Worm (Caenorhabditis elegans) whole organism, young adult: ENCODE measurements around the gene clec-175.

Experiments
- F10E7.11 ChIP-seq: sonication (generic microtip); optimal IDR thresholded peaks from 2 replicates; lab custom pipeline; 2017; ENCODE audit warnings: mild to moderate bottlenecking, missing genetic modification characterization, moderate library complexity, missing compliant biosample characterization
- F22D6.2 ChIP-seq: sonication (generic microtip); optimal IDR thresholded peaks from 2 replicates; lab custom pipeline; 2016; ENCODE audit warnings: mild to moderate bottlenecking, missing genetic modification characterization, missing compliant biosample characterization
- F39B2.1 ChIP-seq: fragments of 200-800 bp; sonication (Bioruptor generic); IDR thresholded peaks from 2 replicates; pipeline ENCODE4 v1.3.6; 2022; ENCODE audit warnings: missing genetic modification reagents, missing genetic modification characterization, missing compliant biosample characterization
- F55B11.4 ChIP-seq: sonication (generic microtip); optimal IDR thresholded peaks from 2 replicates; lab custom pipeline; 2016; ENCODE audit warnings: missing compliant biosample characterization, missing genetic modification characterization, borderline replicate concordance; ENCODE audit not compliant: insufficient read depth
- F57A8.1 ChIP-seq: fragments of 200-800 bp; sonication (Bioruptor generic); optimal IDR thresholded peaks from 2 replicates; lab custom pipeline; 2018; ENCODE audit warnings: mild to moderate bottlenecking, missing genetic modification characterization, moderate library complexity, missing compliant biosample characterization
- T26A5.8 ChIP-seq: sonication (generic microtip); optimal IDR thresholded peaks from 2 replicates; lab custom pipeline; 2016; ENCODE audit warnings: missing genetic modification characterization, missing compliant biosample characterization
- Y79H2A.3 ChIP-seq: fragments of 200-800 bp; sonication (Bioruptor generic); conservative IDR thresholded peaks from 2 replicates; pipeline ENCODE4 v1.3.6; 2022; ENCODE audit warnings: missing genetic modification reagents, missing genetic modification characterization, missing compliant biosample characterization
- ZK185.1 ChIP-seq: sonication (generic microtip); optimal IDR thresholded peaks from 2 replicates; lab custom pipeline; 2016; ENCODE audit warnings: mild to moderate bottlenecking, missing genetic modification characterization, missing compliant biosample characterization; ENCODE audit not compliant: poor library complexity, severe bottlenecking
- akir-1 ChIP-seq: fragments of 200-800 bp; sonication (Bioruptor generic); optimal IDR thresholded peaks from 2 replicates; lab custom pipeline; 2018; ENCODE audit warnings: mild to moderate bottlenecking, missing genetic modification characterization, moderate library complexity, missing compliant biosample characterization
- ama-1 ChIP-seq, 3 experiments: fragments of 150-350 bp in 1 of 3; sonication (generic microtip) in 2 of 3; optimal IDR thresholded peaks; 2 replicates each; lab custom pipeline; 2014 to 2018; ENCODE audit warnings: missing biosample characterization in 2 of 3, missing genetic modification characterization in 2 of 3, missing genetic modification reagents in 2 of 3
- aptf-3 ChIP-seq: fragments of 200-800 bp; sonication (Bioruptor generic); IDR thresholded peaks from 2 replicates; pipeline ENCODE4 v1.3.6; 2022; ENCODE audit warnings: missing genetic modification characterization, missing compliant biosample characterization
- attf-6 ChIP-seq: fragments of 200-800 bp; sonication (Bioruptor generic); IDR thresholded peaks from 2 replicates; pipeline ENCODE4 v1.3.6; 2022; ENCODE audit warnings: missing genetic modification reagents, missing genetic modification characterization, missing compliant biosample characterization
- ccch-3 ChIP-seq: fragments of 200-800 bp; sonication (Bioruptor generic); optimal IDR thresholded peaks from 2 replicates; lab custom pipeline; 2018; ENCODE audit warnings: mild to moderate bottlenecking, missing genetic modification characterization, missing compliant biosample characterization
- cebp-1 ChIP-seq, 2 experiments: fragments of 200-800 bp in 1 of 2; sonication (Bioruptor generic) in 1 of 2; sonication (generic microtip) in 1 of 2; IDR thresholded peaks in 1 of 2; optimal IDR thresholded peaks in 1 of 2; 2 replicates each; pipeline versions ENCODE4 v1.3.6 to Lab custom; 2017 to 2022; ENCODE audit warnings: missing compliant biosample characterization in 2 of 2, missing genetic modification characterization in 2 of 2, mild to moderate bottlenecking in 1 of 2, missing genetic modification reagents in 1 of 2, moderate library complexity in 1 of 2
- ceh-27 ChIP-seq: fragments of 200-800 bp; sonication (Bioruptor generic); optimal IDR thresholded peaks from 2 replicates; lab custom pipeline; 2018; ENCODE audit warnings: mild to moderate bottlenecking, missing genetic modification characterization, moderate library complexity, missing compliant biosample characterization
- ceh-79 ChIP-seq: sonication (generic microtip); optimal IDR thresholded peaks from 2 replicates; lab custom pipeline; 2017; ENCODE audit warnings: mild to moderate bottlenecking, missing genetic modification characterization, missing compliant biosample characterization
- chd-7 ChIP-seq: sonication (generic microtip); optimal IDR thresholded peaks from 2 replicates; lab custom pipeline; 2016; ENCODE audit warnings: mild to moderate bottlenecking, missing genetic modification characterization, moderate library complexity, missing compliant biosample characterization
- die-1 ChIP-seq: sonication (generic microtip); optimal IDR thresholded peaks from 2 replicates; lab custom pipeline; 2016; ENCODE audit warnings: missing genotype, mild to moderate bottlenecking, missing genetic modification characterization, missing compliant biosample characterization
- dox-1 ChIP-seq: fragments of 200-800 bp; sonication (Bioruptor generic); IDR thresholded peaks from 2 replicates; pipeline ENCODE4 v1.3.6; 2022; ENCODE audit warnings: missing genetic modification reagents, missing genetic modification characterization, missing compliant biosample characterization
- dpff-1 ChIP-seq: sonication (generic microtip); optimal IDR thresholded peaks from 2 replicates; lab custom pipeline; 2017; ENCODE audit warnings: mild to moderate bottlenecking, missing genetic modification characterization, missing compliant biosample characterization
- egrh-3 ChIP-seq: fragments of 200-800 bp; sonication (Bioruptor generic); IDR thresholded peaks from 2 replicates; pipeline ENCODE4 v1.3.6; 2022; ENCODE audit warnings: missing genetic modification reagents, missing genetic modification characterization, missing compliant biosample characterization
- fkh-3 ChIP-seq: sonication (generic microtip); optimal IDR thresholded peaks from 2 replicates; lab custom pipeline; 2016; ENCODE audit warnings: mild to moderate bottlenecking, missing genetic modification characterization, missing compliant biosample characterization
- hlh-12 ChIP-seq: sonication (generic microtip); optimal IDR thresholded peaks from 2 replicates; lab custom pipeline; 2016; ENCODE audit warnings: missing genetic modification characterization, missing compliant biosample characterization
- hlh-26 ChIP-seq: fragments of 200-800 bp; sonication (Bioruptor generic); conservative IDR thresholded peaks from 2 replicates; pipeline ENCODE4 v1.3.6; 2022; ENCODE audit warnings: missing genetic modification reagents, missing genetic modification characterization, missing compliant biosample characterization
- hmg-20 ChIP-seq: fragments of 200-800 bp; sonication (Bioruptor generic); IDR thresholded peaks from 2 replicates; pipeline ENCODE4 v1.3.6; 2022; ENCODE audit warnings: missing genetic modification reagents, missing genetic modification characterization, missing compliant biosample characterization
- hrde-1 ChIP-seq: sonication (generic microtip); optimal IDR thresholded peaks from 2 replicates; lab custom pipeline; 2016; ENCODE audit warnings: missing genetic modification characterization, mild to moderate bottlenecking, missing compliant biosample characterization, moderate library complexity, missing genotype, missing genetic modification reagents, borderline replicate concordance
- let-526 ChIP-seq: fragments of 200-800 bp; sonication (Bioruptor generic); IDR thresholded peaks from 2 replicates; pipeline ENCODE4 v1.3.6; 2022; ENCODE audit warnings: missing genetic modification reagents, missing genetic modification characterization, missing compliant biosample characterization
- lin-26 ChIP-seq: fragments of 200-800 bp; sonication (Bioruptor generic); IDR thresholded peaks from 2 replicates; pipeline ENCODE4 v1.3.6; 2022; ENCODE audit warnings: missing genetic modification reagents, missing genetic modification characterization, missing compliant biosample characterization
- lsy-27 ChIP-seq: sonication (generic microtip); optimal IDR thresholded peaks from 2 replicates; lab custom pipeline; 2017; ENCODE audit warnings: missing genetic modification characterization, mild to moderate bottlenecking, missing compliant biosample characterization, antibody characterized with exemption, missing genotype, borderline replicate concordance; ENCODE audit not compliant: insufficient read depth
- madf-3 ChIP-seq: fragments of 200-800 bp; sonication (Bioruptor generic); IDR thresholded peaks from 2 replicates; pipeline ENCODE4 v1.3.6; 2022; ENCODE audit warnings: missing genetic modification reagents, missing genetic modification characterization, missing compliant biosample characterization
- mxl-1 ChIP-seq: sonication (generic microtip); optimal IDR thresholded peaks from 2 replicates; lab custom pipeline; 2016; ENCODE audit warnings: missing genetic modification characterization, missing compliant biosample characterization
- nfya-2 ChIP-seq: fragments of 200-800 bp; sonication (Bioruptor generic); IDR thresholded peaks from 2 replicates; pipeline ENCODE4 v1.3.6; 2022; ENCODE audit warnings: missing genetic modification reagents, missing genetic modification characterization, missing compliant biosample characterization
- nfyb-1 ChIP-seq: fragments of 200-800 bp; sonication (Bioruptor generic); IDR thresholded peaks from 2 replicates; pipeline ENCODE4 v1.3.6; 2022; ENCODE audit warnings: missing genetic modification reagents, missing genetic modification characterization, missing compliant biosample characterization
- nhr-120 ChIP-seq: fragments of 200-800 bp; sonication (Bioruptor generic); IDR thresholded peaks from 2 replicates; pipeline ENCODE4 v1.3.6; 2022; ENCODE audit warnings: missing genetic modification characterization, missing compliant biosample characterization
- nhr-179 ChIP-seq: sonication (generic microtip); optimal IDR thresholded peaks from 2 replicates; lab custom pipeline; 2016; ENCODE audit warnings: mild to moderate bottlenecking, missing genetic modification characterization, missing compliant biosample characterization
- nhr-27 ChIP-seq: fragments of 200-800 bp; sonication (Bioruptor generic); optimal IDR thresholded peaks from 2 replicates; lab custom pipeline; 2018; ENCODE audit warnings: mild to moderate bottlenecking, missing genetic modification characterization, moderate library complexity, missing compliant biosample characterization
- rcor-1 ChIP-seq: fragments of 200-800 bp; sonication (Bioruptor generic); IDR thresholded peaks from 2 replicates; pipeline ENCODE4 v1.3.6; 2022; ENCODE audit warnings: missing genetic modification reagents, missing genetic modification characterization, missing compliant biosample characterization
- repo-1 ChIP-seq: sonication (generic microtip); optimal IDR thresholded peaks from 2 replicates; lab custom pipeline; 2017; ENCODE audit warnings: mild to moderate bottlenecking, missing genetic modification characterization, missing compliant biosample characterization
- sdz-38 ChIP-seq: sonication (generic microtip); optimal IDR thresholded peaks from 2 replicates; lab custom pipeline; 2016; ENCODE audit warnings: missing genotype, missing genetic modification characterization, missing compliant biosample characterization
- snpc-3.4 ChIP-seq: sonication (generic microtip); optimal IDR thresholded peaks from 2 replicates; lab custom pipeline; 2017; ENCODE audit warnings: missing genetic modification characterization, mild to moderate bottlenecking, missing compliant biosample characterization, antibody characterized with exemption, moderate library complexity, missing genotype, missing genetic modification reagents
- somi-1 ChIP-seq: fragments of 200-800 bp; sonication (Bioruptor generic); optimal IDR thresholded peaks from 2 replicates; lab custom pipeline; 2018; ENCODE audit warnings: mild to moderate bottlenecking, missing genetic modification characterization, missing compliant biosample characterization
- sptf-2 ChIP-seq: fragments of 200-800 bp; sonication (Bioruptor generic); optimal IDR thresholded peaks from 2 replicates; lab custom pipeline; 2018; ENCODE audit warnings: mild to moderate bottlenecking, missing genetic modification characterization, missing compliant biosample characterization
- unc-62 ChIP-seq: fragments of 150-350 bp; optimal IDR thresholded peaks from 2 replicates; lab custom pipeline; 2014; ENCODE audit warnings: missing biosample characterization, missing genetic modification reagents, missing genetic modification characterization
- xnd-1 ChIP-seq: sonication (generic microtip); optimal IDR thresholded peaks from 2 replicates; lab custom pipeline; 2016; ENCODE audit warnings: missing genotype, missing genetic modification reagents, missing genetic modification characterization, missing compliant biosample characterization
- ztf-18 ChIP-seq: sonication (generic microtip); optimal IDR thresholded peaks from 2 replicates; lab custom pipeline; 2016; ENCODE audit warnings: missing genotype, mild to moderate bottlenecking, missing genetic modification characterization, missing compliant biosample characterization
- ztf-22 ChIP-seq: fragments of 200-800 bp; sonication (Bioruptor generic); optimal IDR thresholded peaks from 2 replicates; lab custom pipeline; 2018; ENCODE audit warnings: mild to moderate bottlenecking, missing genetic modification characterization, moderate library complexity, missing compliant biosample characterization
- ztf-28 ChIP-seq: fragments of 200-800 bp; sonication (Bioruptor generic); IDR thresholded peaks from 2 replicates; pipeline ENCODE4 v1.3.6; 2022; ENCODE audit warnings: missing genetic modification reagents, missing genetic modification characterization, missing compliant biosample characterization
- ztf-3 ChIP-seq: fragments of 200-800 bp; sonication (Bioruptor generic); optimal IDR thresholded peaks from 2 replicates; lab custom pipeline; 2018; ENCODE audit warnings: mild to moderate bottlenecking, missing genetic modification characterization, missing compliant biosample characterization

clec-175 gene

ce11 chrIV:4446884-4447283 is 24.8 kb downstream of the clec-175 start:
- TF ChIP-seq mxl-1 (tag; lab: Kevin White, UChicago) (no peak), lsy-27 (tag; lab: Kevin White, UChicago) (no peak), aptf-3 (GFP tag; lab: Robert Waterston, UW) (no peak), cebp-1 (GFP tag; IDR thresholded peaks at IDR 0.05; lab: Robert Waterston, UW) (no peak), cebp-1 (tag; optimal IDR thresholded peaks at IDR 0.05; lab: Kevin White, UChicago) (no peak), sdz-38 (no peak), ccch-3 (GFP tag; lab: Kevin White, UChicago) (no peak), ztf-18 (tag; lab: Kevin White, UChicago) (no peak), akir-1 (no peak), fkh-3 (tag; lab: Kevin White, UChicago) (no peak), xnd-1 (tag; lab: Kevin White, UChicago) (no peak), hlh-12 (tag; lab: Kevin White, UChicago) (no peak), F39B2.1 (GFP tag; lab: Robert Waterston, UW) (no peak), rcor-1 (GFP tag; lab: Robert Waterston, UW) (peak; percentile 48; the same call in 1 of the 2 replicates), ama-1 (optimal IDR thresholded peaks at IDR 0.05; lab: Kevin White, UChicago) (no peak), ama-1 (GFP tag; optimal IDR thresholded peaks at IDR 0.05; lab: Kevin White, UChicago) (no peak), somi-1 (GFP tag; lab: Kevin White, UChicago) (no peak), hrde-1 (tag; lab: Kevin White, UChicago) (peak; percentile 13), nhr-27 (no peak), sptf-2 (no peak), F22D6.2 (tag; lab: Kevin White, UChicago) (no peak), attf-6 (GFP tag; lab: Robert Waterston, UW) (peak; percentile 63), Y79H2A.3 (GFP tag; lab: Robert Waterston, UW) (peak; percentile 74; the same call in 1 of the 2 replicates), lin-26 (GFP tag; lab: Robert Waterston, UW) (peak; percentile 71; the same call in 1 of the 2 replicates), hlh-26 (GFP tag; lab: Robert Waterston, UW) (no peak), ZK185.1 (no peak), ceh-79 (tag; lab: Kevin White, UChicago) (no peak), snpc-3.4 (tag; lab: Kevin White, UChicago) (peak; percentile 35), nhr-120 (GFP tag; lab: Robert Waterston, UW) (no peak), F55B11.4 (tag; lab: Kevin White, UChicago) (no peak), nfya-2 (GFP tag; lab: Robert Waterston, UW) (no peak), nfyb-1 (GFP tag; lab: Robert Waterston, UW) (0 out of 2 replicates have a peak, but pooled peaks have one; percentile 15), T26A5.8 (tag; lab: Kevin White, UChicago) (no peak), nhr-179 (no peak), F57A8.1 (GFP tag; lab: Kevin White, UChicago) (no peak), ztf-22 (GFP tag; lab: Kevin White, UChicago) (no peak), madf-3 (GFP tag; lab: Robert Waterston, UW) (0 out of 2 replicates have a peak, but pooled peaks have one; percentile 56), ceh-27 (GFP tag; lab: Kevin White, UChicago) (no peak), repo-1 (tag; lab: Kevin White, UChicago) (no peak), F10E7.11 (tag; lab: Kevin White, UChicago) (no peak), egrh-3 (GFP tag; lab: Robert Waterston, UW) (no peak), dox-1 (GFP tag; lab: Robert Waterston, UW) (no peak), let-526 (no peak), ztf-28 (GFP tag; lab: Robert Waterston, UW) (no peak), unc-62 (GFP tag; lab: Kevin White, UChicago) (no peak), hmg-20 (GFP tag; lab: Robert Waterston, UW) (no peak), chd-7 (tag; lab: Kevin White, UChicago) (no peak), ztf-3 (GFP tag; lab: Kevin White, UChicago) (no peak), die-1 (no peak), dpff-1 (tag; lab: Kevin White, UChicago) (no peak)
